Fruit fly (Drosophila melanogaster) Kc167 (cell line): ENCODE measurements around the gene Rbp.

Experiments
- Myc ChIP-seq: fragments of >200 bp; optimal IDR thresholded peaks from 2 replicates; lab custom pipeline; 2017; ENCODE audit warnings: missing external identifiers
- h ChIP-seq: fragments of >200 bp; optimal IDR thresholded peaks from 3 replicates; lab custom pipeline; 2018; ENCODE audit warnings: missing external identifiers

DNA sequence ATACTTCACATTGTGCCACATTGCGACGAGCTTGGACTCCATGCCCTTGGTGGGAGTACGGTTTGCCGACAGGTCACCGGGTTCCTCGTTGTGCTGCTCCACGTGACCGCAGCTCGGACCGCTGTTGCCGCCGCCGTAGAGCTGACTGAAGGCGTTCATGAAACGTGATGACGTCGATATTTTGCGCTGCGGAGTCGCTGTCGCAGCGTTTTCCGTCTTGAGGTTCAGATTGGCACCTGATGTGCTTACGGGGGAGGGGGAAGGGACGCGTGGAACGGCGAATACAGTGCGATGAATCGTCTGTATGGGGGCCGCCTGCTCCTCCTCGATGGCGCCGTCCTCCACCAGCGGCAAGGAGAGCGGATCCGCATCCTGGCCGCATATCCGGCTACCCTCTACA, 18.3 kb upstream of the Rbp start:
- TF ChIP-seq h (lab: Kevin White, UChicago) (no peak), Myc (lab: Kevin White, UChicago) (no peak)
